Fruit fly (Drosophila melanogaster) whole organism, embryonic: ENCODE results near the gene ClpX.

Experiments
- Atf-2 ChIP-seq: fragments of 200-800 bp; sonication (Bioruptor generic); optimal IDR thresholded peaks from 2 replicates; lab custom pipeline; 2016; ENCODE audit warnings: missing biosample characterization, missing genetic modification characterization
- Bteb2 ChIP-seq: fragments of 200-800 bp; sonication (Bioruptor generic); optimal IDR thresholded peaks from 2 replicates; lab custom pipeline; 2016; ENCODE audit warnings: missing biosample characterization, missing genetic modification characterization
- CG10209 ChIP-seq: fragments of 200-800 bp; sonication (Bioruptor generic); optimal IDR thresholded peaks from 3 replicates; lab custom pipeline; 2017; ENCODE audit warnings: missing biosample characterization, mild to moderate bottlenecking, missing genetic modification characterization, missing genetic modification reagents
- CG10959 ChIP-seq: fragments of 200-800 bp; sonication (Bioruptor generic); IDR thresholded peaks from 2 replicates; pipeline ENCODE4 v1.3.6; 2022; ENCODE audit warnings: missing biosample characterization, missing genetic modification characterization
- CG12659 ChIP-seq: fragments of 200-800 bp; sonication (Bioruptor generic); optimal IDR thresholded peaks from 3 replicates; lab custom pipeline; 2017; ENCODE audit warnings: mild to moderate bottlenecking, missing biosample characterization, missing genetic modification reagents, missing genetic modification characterization
- CG13287 ChIP-seq: fragments of 200-800 bp; sonication (Bioruptor generic); IDR thresholded peaks from 2 replicates; pipeline ENCODE4 v1.3.6; 2022; ENCODE audit warnings: missing biosample characterization, missing genetic modification characterization; ENCODE audit not compliant: partially characterized antibody
- CG14014 ChIP-seq: fragments of 200-800 bp; sonication (Bioruptor generic); IDR thresholded peaks from 2 replicates; pipeline ENCODE4 v1.3.6; 2022; ENCODE audit warnings: missing biosample characterization, missing genetic modification characterization
- CG15601 ChIP-seq: fragments of 200-800 bp; sonication (Bioruptor generic); optimal IDR thresholded peaks from 3 replicates; lab custom pipeline; 2019; ENCODE audit warnings: missing biosample characterization, mild to moderate bottlenecking, missing genetic modification characterization, moderate library complexity
- CG18619 ChIP-seq: fragments of 200-800 bp; sonication (Bioruptor generic); optimal IDR thresholded peaks from 3 replicates; lab custom pipeline; 2017; ENCODE audit warnings: missing biosample characterization, mild to moderate bottlenecking, missing genetic modification characterization
- CG31224 ChIP-seq: fragments of 200-800 bp; sonication (Bioruptor generic); IDR thresholded peaks from 2 replicates; pipeline ENCODE4 v1.3.6; 2022; ENCODE audit warnings: missing biosample characterization, missing genetic modification characterization
- CG34376 ChIP-seq: fragments of 200-800 bp; sonication (Bioruptor generic); optimal IDR thresholded peaks from 2 replicates; lab custom pipeline; 2018; ENCODE audit warnings: missing biosample characterization, mild to moderate bottlenecking, missing genetic modification characterization
- CG4404 ChIP-seq: fragments of 200-800 bp; sonication (Bioruptor generic); IDR thresholded peaks from 2 replicates; pipeline ENCODE4 v1.3.6; 2022; ENCODE audit warnings: missing biosample characterization, missing genetic modification characterization
- Chrac-16 ChIP-seq: fragments of 200-800 bp; sonication (Bioruptor generic); optimal IDR thresholded peaks from 3 replicates; lab custom pipeline; 2016; ENCODE audit warnings: missing biosample characterization, missing genetic modification characterization
- CoRest ChIP-seq: fragments of 200-800 bp; sonication (Bioruptor generic); optimal IDR thresholded peaks from 3 replicates; lab custom pipeline; 2018; ENCODE audit warnings: missing biosample characterization, mild to moderate bottlenecking, missing genetic modification characterization, moderate library complexity
- D ChIP-seq, 2 experiments: fragments of 200-800 bp in 1 of 2; fragments of >200 bp in 1 of 2; sonication (Bioruptor generic) in 1 of 2; optimal IDR thresholded peaks; 2 replicates in 1 of 2; 3 replicates in 1 of 2; lab custom pipeline; 2017; ENCODE audit warnings: mild to moderate bottlenecking in 1 of 2, missing biosample characterization in 1 of 2, missing genetic modification characterization in 1 of 2, missing genetic modification reagents in 1 of 2
- Ets65A ChIP-seq: fragments of 200-800 bp; sonication (Bioruptor generic); peaks from one replicate; lab custom pipeline; 2016; ENCODE audit warnings: missing biosample characterization, missing genetic modification characterization
- Ets97D ChIP-seq: fragments of 200-800 bp; sonication (Bioruptor generic); optimal IDR thresholded peaks from 3 replicates; lab custom pipeline; 2016; ENCODE audit warnings: missing biosample characterization, missing genetic modification characterization
- Jarid2 ChIP-seq: fragments of 200-800 bp; sonication (Bioruptor generic); optimal IDR thresholded peaks from 3 replicates; lab custom pipeline; 2017; ENCODE audit warnings: mild to moderate bottlenecking, missing biosample characterization, missing genetic modification reagents, missing genetic modification characterization
- Med ChIP-seq: fragments of 200-800 bp; sonication (Bioruptor generic); peaks from one replicate; lab custom pipeline; 2016; ENCODE audit warnings: missing biosample characterization, missing genetic modification characterization, mild to moderate bottlenecking, inconsistent platforms, moderate library complexity
- ac ChIP-seq: fragments of 200-800 bp; sonication (Bioruptor generic); optimal IDR thresholded peaks from 3 replicates; lab custom pipeline; 2017; ENCODE audit warnings: missing biosample characterization, mild to moderate bottlenecking, missing genetic modification characterization
- bsh ChIP-seq, 2 experiments: fragments of 200-800 bp; sonication (Bioruptor generic); optimal IDR thresholded peaks; 2 replicates each; lab custom pipeline; 2017 to 2018; ENCODE audit warnings: mild to moderate bottlenecking in 2 of 2, missing biosample characterization in 2 of 2, missing genetic modification characterization in 2 of 2, moderate library complexity in 1 of 2
- crc ChIP-seq: fragments of 200-800 bp; sonication (Bioruptor generic); optimal IDR thresholded peaks from 2 replicates; lab custom pipeline; 2016; ENCODE audit warnings: missing biosample characterization, missing genetic modification characterization
- dati ChIP-seq: fragments of 200-800 bp; sonication (Bioruptor generic); IDR thresholded peaks from 2 replicates; pipeline ENCODE4 v1.3.6; 2022; ENCODE audit warnings: missing biosample characterization, missing genetic modification characterization
- exex ChIP-seq: fragments of 200-800 bp; sonication (Bioruptor generic); optimal IDR thresholded peaks from 4 replicates; lab custom pipeline; 2018; ENCODE audit warnings: missing biosample characterization, mild to moderate bottlenecking, missing genetic modification characterization, moderate library complexity
- grau ChIP-seq: fragments of 200-800 bp; optimal IDR thresholded peaks from 3 replicates; lab custom pipeline; 2019; ENCODE audit warnings: missing biosample characterization, mild to moderate bottlenecking, missing genetic modification characterization, moderate library complexity
- gt ChIP-seq: fragments of 200-800 bp; sonication (Bioruptor generic); IDR thresholded peaks from 2 replicates; pipeline ENCODE4 v1.3.6; 2022; ENCODE audit warnings: missing biosample characterization, missing genetic modification characterization
- ind ChIP-seq: fragments of 200-800 bp; sonication (Bioruptor generic); optimal IDR thresholded peaks from 3 replicates; lab custom pipeline; 2016; ENCODE audit warnings: missing biosample characterization, missing genetic modification characterization
- lbe ChIP-seq: fragments of 200-800 bp; sonication (Bioruptor generic); optimal IDR thresholded peaks from 2 replicates; lab custom pipeline; 2016; ENCODE audit warnings: missing biosample characterization, mild to moderate bottlenecking, missing genetic modification characterization
- mld ChIP-seq: fragments of 200-800 bp; sonication (Bioruptor generic); IDR thresholded peaks from 3 replicates; pipeline ENCODE4 v1.3.6; 2022; ENCODE audit warnings: missing biosample characterization, missing genetic modification characterization; ENCODE audit not compliant: partially characterized antibody
- nerfin-2 ChIP-seq: fragments of 200-800 bp; sonication (Bioruptor generic); IDR thresholded peaks from 2 replicates; pipeline ENCODE4 v1.3.6; 2022; ENCODE audit warnings: missing biosample characterization, missing genetic modification characterization; ENCODE audit not compliant: partially characterized antibody
- sqz ChIP-seq: fragments of 200-800 bp; sonication (Bioruptor generic); optimal IDR thresholded peaks from 3 replicates; lab custom pipeline; 2018; ENCODE audit warnings: missing biosample characterization, mild to moderate bottlenecking, missing genetic modification characterization
- tup ChIP-seq: fragments of 200-800 bp; sonication (Bioruptor generic); optimal IDR thresholded peaks from 2 replicates; lab custom pipeline; 2016; ENCODE audit warnings: missing biosample characterization, mild to moderate bottlenecking, missing genetic modification characterization, moderate library complexity
- usp ChIP-seq: fragments of >200 bp; optimal IDR thresholded peaks from 2 replicates; lab custom pipeline; 2017; ENCODE audit warnings: missing biosample characterization, missing genetic modification characterization

Gene ClpX

dm6 chr3R:19918207-19918606 lies 14.7 kb upstream of the ClpX start, which contains the start of gene CG4770:
Gene CG4770, plus strand, starts transcription at chr3R:19918507.
- TF ChIP-seq Jarid2 (GFP tag; lab: Kevin White, UChicago), result no peak
- no peak for TF ChIP-seq CG10959 (GFP tag; lab: Robert Waterston, UW)
- TF ChIP-seq usp (GFP tag; lab: Kevin White, UChicago), result no peak
- TF ChIP-seq CG13287, result no peak
- no peak for TF ChIP-seq CG4404 (GFP tag; lab: Robert Waterston, UW)
- TF ChIP-seq Ets97D (GFP tag; lab: Kevin White, UChicago), result no peak
- TF ChIP-seq Bteb2, result no peak
- TF ChIP-seq grau (tag; lab: Kevin White, UChicago), result no peak
- no peak for TF ChIP-seq CG34376 (GFP tag; lab: Kevin White, UChicago)
- no peak for TF ChIP-seq nerfin-2 (GFP tag; lab: Robert Waterston, UW)
- TF ChIP-seq exex (tag; lab: Kevin White, UChicago), result no peak
- TF ChIP-seq ac (GFP tag; lab: Kevin White, UChicago), result no peak
- no peak for TF ChIP-seq dati (GFP tag; lab: Robert Waterston, UW)
- TF ChIP-seq tup (GFP tag; lab: Kevin White, UChicago), result no peak
- TF ChIP-seq CG31224 (GFP tag; lab: Robert Waterston, UW), result no peak
- no peak for TF ChIP-seq CG15601 (tag; lab: Kevin White, UChicago)

dm6 chr3R:19917739-19918138 lies 14.2 kb upstream of the ClpX start, which contains the start of gene CG4465:
Gene CG4465, minus strand, starts transcription at chr3R:19917839.
- TF ChIP-seq lbe (GFP tag; lab: Kevin White, UChicago) (no peak), Chrac-16 (GFP tag; lab: Kevin White, UChicago) (no peak), CG14014 (GFP tag; lab: Robert Waterston, UW) (no peak), bsh (GFP tag; optimal IDR thresholded peaks at IDR 0.05; lab: Kevin White, UChicago) (no peak), Atf-2 (GFP tag; lab: Kevin White, UChicago) (no peak), mld (GFP tag; lab: Robert Waterston, UW) (no peak), sqz (GFP tag; lab: Kevin White, UChicago) (no peak), CoRest (tag; lab: Kevin White, UChicago) (no peak), CG10209 (GFP tag; lab: Kevin White, UChicago) (no peak), CG18619 (GFP tag; lab: Kevin White, UChicago) (no peak)

- peak; percentile 57 for TF ChIP-seq Ets65A (GFP tag; lab: Kevin White, UChicago)
- no peak for TF ChIP-seq gt (GFP tag; lab: Robert Waterston, UW)
These were observed 11.8 kb upstream of the ClpX start, which contains the start of the genes Xport-A and Xport-B for dm6 chr3R:19915312-19915711. Gene Xport-A, minus strand, starts transcription at chr3R:19915412. Gene Xport-B, minus strand, starts transcription at chr3R:19915412.

- TF ChIP-seq D (optimal IDR thresholded peaks at IDR 0.05; lab: Kevin White, UChicago), result no peak
- no peak for TF ChIP-seq D (GFP tag; optimal IDR thresholded peaks at IDR 0.05; lab: Kevin White, UChicago)
- peak; percentile 91 for TF ChIP-seq Ets65A (GFP tag; lab: Kevin White, UChicago)
- TF ChIP-seq crc (GFP tag; lab: Kevin White, UChicago), result no peak
- peak; percentile 69 for TF ChIP-seq Med (GFP tag; lab: Kevin White, UChicago)
- no peak for TF ChIP-seq CG12659 (GFP tag; lab: Kevin White, UChicago)
- no peak for TF ChIP-seq ind (GFP tag; lab: Kevin White, UChicago)
These were observed 7.5 kb upstream of the ClpX start for dm6 chr3R:19911030-19911429.
